Worm (Caenorhabditis elegans) whole organism, early embryonic: Measurements from ENCODE around the gene ucr-1.

ENCODE experiments used
- B0310.2 ChIP-seq: sonication (generic microtip); optimal IDR thresholded peaks from 2 replicates; lab custom pipeline; 2016; ENCODE audit warnings: mild to moderate bottlenecking, missing genetic modification characterization, missing compliant biosample characterization
- F13C5.2 ChIP-seq: sonication (generic microtip); optimal IDR thresholded peaks from 2 replicates; lab custom pipeline; 2017; ENCODE audit warnings: mild to moderate bottlenecking, missing genetic modification characterization, inconsistent platforms, missing compliant biosample characterization
- aly-1 ChIP-seq: sonication (generic microtip); optimal IDR thresholded peaks from 2 replicates; lab custom pipeline; 2016; ENCODE audit warnings: missing genetic modification characterization, missing compliant biosample characterization
- ama-1 ChIP-seq: fragments of 150-350 bp; optimal IDR thresholded peaks from 2 replicates; lab custom pipeline; 2014
- ceh-13 ChIP-seq: fragments of 200-800 bp; sonication (Bioruptor generic); optimal IDR thresholded peaks from 2 replicates; lab custom pipeline; 2018; ENCODE audit warnings: mild to moderate bottlenecking, missing genetic modification characterization, missing compliant biosample characterization
- flt-1 ChIP-seq: fragments of 200-800 bp; sonication (Bioruptor generic); IDR thresholded peaks from 2 replicates; pipeline ENCODE4 v1.3.6; 2022; ENCODE audit warnings: missing genetic modification characterization, missing compliant biosample characterization
- hmbx-1 ChIP-seq: sonication (generic microtip); optimal IDR thresholded peaks from 2 replicates; lab custom pipeline; 2016; ENCODE audit warnings: mild to moderate bottlenecking, missing genetic modification characterization, missing compliant biosample characterization
- hmg-4 ChIP-seq: fragments of 200-800 bp; sonication (Bioruptor generic); optimal IDR thresholded peaks from 2 replicates; lab custom pipeline; 2018; ENCODE audit warnings: mild to moderate bottlenecking, missing genetic modification characterization, missing compliant biosample characterization
- tbx-11 ChIP-seq: fragments of 200-800 bp; sonication (Bioruptor generic); IDR thresholded peaks from 2 replicates; pipeline ENCODE4 v1.3.6; 2022; ENCODE audit warnings: missing genetic modification characterization, missing compliant biosample characterization
- tra-4 ChIP-seq: sonication (generic microtip); optimal IDR thresholded peaks from 2 replicates; lab custom pipeline; 2017; ENCODE audit warnings: missing genetic modification characterization, missing compliant biosample characterization

ce11 chrIII:5568265-5568664 lies 23.7 kb upstream of the ucr-1 start:
- no peak for TF ChIP-seq F13C5.2
- TF ChIP-seq hmg-4, result no peak
- no peak for TF ChIP-seq hmbx-1 (tag; lab: Kevin White, UChicago)
- no peak for TF ChIP-seq ceh-13 (GFP tag; lab: Kevin White, UChicago)
- TF ChIP-seq ama-1, result no peak
- no peak for TF ChIP-seq B0310.2 (tag; lab: Kevin White, UChicago)
- no peak for TF ChIP-seq aly-1
- no peak for TF ChIP-seq tra-4 (tag; lab: Kevin White, UChicago)
- no peak for TF ChIP-seq flt-1
- TF ChIP-seq tbx-11, result no peak
